Worm (Caenorhabditis elegans) whole organism, L4 larva: Measurements from ENCODE around the gene str-6.

ENCODE experiments used
- fos-1 ChIP-seq: fragments of 150-350 bp; optimal IDR thresholded peaks from 2 replicates; lab custom pipeline; 2014; ENCODE audit warnings: missing biosample characterization, missing genetic modification characterization
- nhr-41 ChIP-seq: fragments of 200-800 bp; sonication (Bioruptor generic); IDR thresholded peaks from 2 replicates; pipeline ENCODE4 v1.3.6; 2022; ENCODE audit warnings: missing genetic modification reagents, missing genetic modification characterization, missing compliant biosample characterization
- unc-130 ChIP-seq: sonication (generic microtip); optimal IDR thresholded peaks from 2 replicates; lab custom pipeline; 2016; ENCODE audit warnings: missing genetic modification reagents, missing genetic modification characterization, missing compliant biosample characterization

- no peak for TF ChIP-seq fos-1 (tag; lab: Kevin White, UChicago)
- no peak for TF ChIP-seq nhr-41 (GFP tag; lab: Robert Waterston, UW)
- no peak for TF ChIP-seq unc-130 (GFP tag; lab: Kevin White, UChicago)
Observed at ce11 chrV:15699799-15700198, 50.2 kb downstream of the str-6 start, which contains the start of gene nhr-199.
